Fruit fly (Drosophila melanogaster): Measurements from ENCODE around the gene CG3437.

The CG3437 gene

DNA sequence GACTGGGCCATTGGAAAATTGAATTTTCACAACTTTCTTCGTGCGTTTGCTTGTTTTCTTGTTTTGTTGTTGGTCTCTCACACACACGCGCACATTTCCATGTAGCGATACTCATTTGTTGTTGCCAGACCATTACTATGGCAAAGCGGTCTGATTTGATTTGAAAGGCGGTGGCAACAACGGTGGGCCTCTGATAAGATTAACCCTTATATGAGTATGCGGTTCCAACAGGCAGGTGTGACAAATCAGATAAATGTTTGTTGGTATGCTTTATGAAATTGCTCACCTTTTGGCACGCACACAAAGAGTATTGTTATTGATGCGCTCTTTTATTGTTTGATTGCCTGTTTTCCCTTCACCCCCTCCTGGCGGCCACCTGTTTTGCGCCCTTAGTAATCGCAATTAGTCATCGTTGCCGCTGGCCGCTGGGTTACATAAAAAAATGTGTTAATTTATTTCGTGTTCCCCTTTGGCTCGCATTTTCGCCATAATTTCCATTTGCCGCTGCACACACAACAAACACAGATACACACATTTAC lies 10.2 kb downstream of the CG3437 start (continued):
- TF ChIP-seq CTCF (GFP tag; optimal IDR thresholded peaks at IDR 0.05) (no peak), Sox102F (GFP tag; optimal IDR thresholded peaks at IDR 0.05) (no peak), H2.0 (GFP tag; IDR thresholded peaks at IDR 0.05) (no peak), BEAF-32 (GFP tag; optimal IDR thresholded peaks at IDR 0.05) (no peak), dan (GFP tag; IDR thresholded peaks at IDR 0.05) (no peak), Dad (GFP tag; optimal IDR thresholded peaks at IDR 0.05) (no peak), CG2120 (GFP tag; optimal IDR thresholded peaks at IDR 0.05) (peak; percentile 30), pan (optimal IDR thresholded peaks at IDR 0.05) (no peak), pan (GFP tag; optimal IDR thresholded peaks at IDR 0.05 in 1 of 2, IDR thresholded peaks at IDR 0.05 in 1 of 2) (peak in 1 of 2 experiments; percentile 7), CG8089 (GFP tag; optimal IDR thresholded peaks at IDR 0.05) (no peak), nom (GFP tag; optimal IDR thresholded peaks at IDR 0.05) (no peak), ssp (GFP tag; IDR thresholded peaks at IDR 0.05) (no peak), CG7963 (GFP tag; IDR thresholded peaks at IDR 0.05; ENCODE audit: partially characterized antibody) (0 out of 3 replicates have a peak, but pooled peaks have one; percentile 22), rib (GFP tag; IDR thresholded peaks at IDR 0.05) (peak; percentile 23; the same call in 1 of the 2 replicates), CG18262 (tag; optimal IDR thresholded peaks at IDR 0.05) (no peak), YL-1 (GFP tag; optimal IDR thresholded peaks at IDR 0.05) (peak; percentile 4), cwo (GFP tag; optimal IDR thresholded peaks at IDR 0.05) (peak; percentile 22), exex (tag; optimal IDR thresholded peaks at IDR 0.05) (peak; percentile 90), cato (GFP tag; optimal IDR thresholded peaks at IDR 0.05; ENCODE audit: borderline replicate concordance) (no peak), Fer3 (tag; optimal IDR thresholded peaks at IDR 0.05) (peak; percentile 12), CG2678 (tag; optimal IDR thresholded peaks at IDR 0.05) (peak; percentile 19), seq (GFP tag; IDR thresholded peaks at IDR 0.05) (no peak; the same call in 1 of the 2 replicates), slbo (GFP tag; IDR thresholded peaks at IDR 0.05) (peak; percentile 38; the same call in 1 of the 2 replicates), Drgx (GFP tag; IDR thresholded peaks at IDR 0.05) (no peak), abd-A (tag; optimal IDR thresholded peaks at IDR 0.05) (peak; percentile 24), Gsc (GFP tag; IDR thresholded peaks at IDR 0.05) (no peak), zen (tag; optimal IDR thresholded peaks at IDR 0.05) (peak; percentile 73), gsb-n (tag; optimal IDR thresholded peaks at IDR 0.05) (peak; percentile 78), Med (GFP tag) (peak; percentile 82), CG2889 (GFP tag; IDR thresholded peaks at IDR 0.05) (no peak)

DNA sequence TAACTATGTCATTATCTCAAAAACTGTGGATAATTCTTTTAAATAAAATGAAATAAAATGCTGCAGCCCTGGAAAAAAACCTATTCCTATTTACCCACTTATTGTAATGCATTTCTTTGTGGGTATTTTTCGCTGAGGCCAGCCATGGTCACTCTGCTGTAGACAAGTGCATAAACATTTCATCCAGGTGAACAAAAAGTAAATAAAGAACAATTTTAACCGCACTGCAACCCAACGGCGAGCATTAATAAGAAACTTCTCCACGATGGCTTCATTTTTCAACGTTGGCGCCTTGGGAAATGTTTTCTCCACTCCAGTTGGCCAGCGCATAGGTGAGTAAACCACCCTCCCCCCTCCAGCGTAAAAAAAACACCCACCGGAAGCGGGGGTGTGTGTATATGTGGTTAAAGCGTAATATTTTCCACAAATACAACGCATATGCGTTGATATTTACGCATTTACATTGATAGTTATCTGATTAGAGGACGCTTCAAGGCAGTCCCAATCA lies 10.7 kb downstream of the CG3437 start, which contains the start of gene CG3529:
Gene CG3529 (plus strand): TSS at position 134 of the 508 bp plus-strand sequence.
- TF ChIP-seq CG33557 (GFP tag; optimal IDR thresholded peaks at IDR 0.05) (no peak), CG1603 (tag; optimal IDR thresholded peaks at IDR 0.05) (peak; percentile 57), Dip3 (GFP tag; optimal IDR thresholded peaks at IDR 0.05) (no peak), bowl (GFP tag; IDR thresholded peaks at IDR 0.05) (no peak), ap (GFP tag; IDR thresholded peaks at IDR 0.05) (no peak), Trl (optimal IDR thresholded peaks at IDR 0.05) (no peak), Trl (GFP tag; optimal IDR thresholded peaks at IDR 0.05) (no peak), CG5953 (GFP tag; IDR thresholded peaks at IDR 0.05) (no peak), CG10979 (tag; optimal IDR thresholded peaks at IDR 0.05) (no peak), C15 (GFP tag; IDR thresholded peaks at IDR 0.05) (no peak), sr (GFP tag; IDR thresholded peaks at IDR 0.05) (peak; percentile 62; the same call in 2 of the 3 replicates), CG11695 (GFP tag; IDR thresholded peaks at IDR 0.05) (no peak), gem (tag; optimal IDR thresholded peaks at IDR 0.05) (peak; percentile 36), dmrt11E (tag; optimal IDR thresholded peaks at IDR 0.05) (no peak), Blimp-1 (GFP tag; optimal IDR thresholded peaks at IDR 0.05) (peak; percentile 26), NC2α (GFP tag; optimal IDR thresholded peaks at IDR 0.05) (no peak), kni (GFP tag; optimal IDR thresholded peaks at IDR 0.05) (peak; percentile 62), CG6791 (GFP tag; IDR thresholded peaks at IDR 0.05; ENCODE audit: partially characterized antibody) (0 out of 3 replicates have a peak, but pooled peaks have one; percentile 46), bigmax (GFP tag; optimal IDR thresholded peaks at IDR 0.05) (peak; percentile 1), CG11696 (GFP tag; IDR thresholded peaks at IDR 0.05) (no peak), cato (GFP tag; optimal IDR thresholded peaks at IDR 0.05; ENCODE audit: borderline replicate concordance) (no peak), CG33213 (GFP tag; optimal IDR thresholded peaks at IDR 0.05) (peak; percentile 42), CG7839 (tag; optimal IDR thresholded peaks at IDR 0.05) (peak; percentile 8)
